Fruit fly (Drosophila melanogaster) whole organism, pupa: ENCODE measurements around the gene Sry-beta.

Experiments
- CG10348 ChIP-seq: fragments of 200-800 bp; sonication (Bioruptor generic); IDR thresholded peaks from 2 replicates; pipeline ENCODE4 v1.3.6; 2022; ENCODE audit warnings: missing biosample characterization, missing genetic modification characterization
- CG12605 ChIP-seq: fragments of 200-800 bp; sonication (Bioruptor generic); IDR thresholded peaks from 2 replicates; pipeline ENCODE4 v1.3.6; 2022; ENCODE audit warnings: missing biosample characterization, missing genetic modification characterization
- CG13204 ChIP-seq: fragments of 200-800 bp; sonication (Bioruptor generic); optimal IDR thresholded peaks from 2 replicates; lab custom pipeline; 2018; ENCODE audit warnings: missing biosample characterization, mild to moderate bottlenecking, missing genetic modification characterization, moderate library complexity
- CG14655 ChIP-seq: fragments of 200-800 bp; sonication (Bioruptor generic); optimal IDR thresholded peaks from 3 replicates; lab custom pipeline; 2017; ENCODE audit warnings: mild to moderate bottlenecking, missing biosample characterization, missing genetic modification reagents, missing genetic modification characterization
- CG15710 ChIP-seq: fragments of 200-800 bp; sonication (Bioruptor generic); optimal IDR thresholded peaks from 2 replicates; lab custom pipeline; 2018; ENCODE audit warnings: missing biosample characterization, mild to moderate bottlenecking, missing genetic modification characterization, moderate library complexity
- CG17806 ChIP-seq: fragments of 200-800 bp; sonication (Bioruptor generic); optimal IDR thresholded peaks from 2 replicates; lab custom pipeline; 2018; ENCODE audit warnings: missing biosample characterization, mild to moderate bottlenecking, missing genetic modification characterization, moderate library complexity
- CG32121 ChIP-seq: fragments of 200-800 bp; sonication (Bioruptor generic); IDR thresholded peaks from 2 replicates; pipeline ENCODE4 v1.3.6; 2022; ENCODE audit warnings: missing biosample characterization, missing genetic modification characterization
- CG34367 ChIP-seq: fragments of 200-800 bp; sonication (Bioruptor generic); optimal IDR thresholded peaks from 2 replicates; lab custom pipeline; 2018; ENCODE audit warnings: missing biosample characterization, mild to moderate bottlenecking, missing genetic modification characterization
- CG4496 ChIP-seq: fragments of 200-800 bp; sonication (Bioruptor generic); IDR thresholded peaks from 3 replicates; pipeline ENCODE4 v1.3.6; 2022; ENCODE audit warnings: missing biosample characterization, missing genetic modification characterization
- CG8159 ChIP-seq: fragments of 200-800 bp; sonication (Bioruptor generic); optimal IDR thresholded peaks from 3 replicates; lab custom pipeline; 2018; ENCODE audit warnings: missing biosample characterization, mild to moderate bottlenecking, missing genetic modification characterization, moderate library complexity
- CG8301 ChIP-seq: fragments of 200-800 bp; sonication (Bioruptor generic); optimal IDR thresholded peaks from 2 replicates; lab custom pipeline; 2018; ENCODE audit warnings: missing biosample characterization, mild to moderate bottlenecking, missing genetic modification characterization
- CG9948 ChIP-seq: fragments of 200-800 bp; sonication (Bioruptor generic); optimal IDR thresholded peaks from 2 replicates; lab custom pipeline; 2018; ENCODE audit warnings: missing biosample characterization, mild to moderate bottlenecking, missing genetic modification characterization, moderate library complexity
- D1 ChIP-seq: fragments of 200-800 bp; sonication (Bioruptor generic); optimal IDR thresholded peaks from 2 replicates; lab custom pipeline; 2018; ENCODE audit warnings: missing biosample characterization, mild to moderate bottlenecking, missing genetic modification characterization, moderate library complexity
- EcR ChIP-seq: fragments of 200-800 bp; sonication (Bioruptor generic); optimal IDR thresholded peaks from 3 replicates; lab custom pipeline; 2019; ENCODE audit warnings: missing biosample characterization, missing genetic modification characterization, mild to moderate bottlenecking, moderate library complexity, missing genetic modification reagents
- Ets98B ChIP-seq: fragments of 200-800 bp; sonication (Bioruptor generic); IDR thresholded peaks from 2 replicates; pipeline ENCODE4 v1.3.6; 2022; ENCODE audit warnings: missing biosample characterization, missing genetic modification characterization
- Pif1A ChIP-seq: fragments of 200-800 bp; sonication (Bioruptor generic); optimal IDR thresholded peaks from 3 replicates; lab custom pipeline; 2016; ENCODE audit warnings: missing biosample characterization, missing genetic modification characterization
- Pif1B ChIP-seq: fragments of 200-800 bp; sonication (Bioruptor generic); optimal IDR thresholded peaks from 3 replicates; lab custom pipeline; 2016; ENCODE audit warnings: missing biosample characterization, missing genetic modification characterization
- Snoo ChIP-seq: fragments of 200-800 bp; sonication (Bioruptor generic); optimal IDR thresholded peaks from 3 replicates; lab custom pipeline; 2017; ENCODE audit warnings: missing biosample characterization, mild to moderate bottlenecking, missing genetic modification characterization, inconsistent platforms
- fd96Ca ChIP-seq: fragments of 200-800 bp; sonication (Bioruptor generic); IDR thresholded peaks from 3 replicates; pipeline ENCODE4 v1.3.6; 2022; ENCODE audit warnings: missing biosample characterization, missing genetic modification characterization
- gl ChIP-seq: fragments of 200-800 bp; sonication (Bioruptor generic); optimal IDR thresholded peaks from 2 replicates; lab custom pipeline; 2018; ENCODE audit warnings: missing biosample characterization, mild to moderate bottlenecking, missing genetic modification characterization
- rn ChIP-seq: fragments of 200-800 bp; sonication (Bioruptor generic); IDR thresholded peaks from 2 replicates; pipeline ENCODE4 v1.3.6; 2022; ENCODE audit warnings: missing biosample characterization, missing genetic modification characterization

Sry-beta gene

DNA sequence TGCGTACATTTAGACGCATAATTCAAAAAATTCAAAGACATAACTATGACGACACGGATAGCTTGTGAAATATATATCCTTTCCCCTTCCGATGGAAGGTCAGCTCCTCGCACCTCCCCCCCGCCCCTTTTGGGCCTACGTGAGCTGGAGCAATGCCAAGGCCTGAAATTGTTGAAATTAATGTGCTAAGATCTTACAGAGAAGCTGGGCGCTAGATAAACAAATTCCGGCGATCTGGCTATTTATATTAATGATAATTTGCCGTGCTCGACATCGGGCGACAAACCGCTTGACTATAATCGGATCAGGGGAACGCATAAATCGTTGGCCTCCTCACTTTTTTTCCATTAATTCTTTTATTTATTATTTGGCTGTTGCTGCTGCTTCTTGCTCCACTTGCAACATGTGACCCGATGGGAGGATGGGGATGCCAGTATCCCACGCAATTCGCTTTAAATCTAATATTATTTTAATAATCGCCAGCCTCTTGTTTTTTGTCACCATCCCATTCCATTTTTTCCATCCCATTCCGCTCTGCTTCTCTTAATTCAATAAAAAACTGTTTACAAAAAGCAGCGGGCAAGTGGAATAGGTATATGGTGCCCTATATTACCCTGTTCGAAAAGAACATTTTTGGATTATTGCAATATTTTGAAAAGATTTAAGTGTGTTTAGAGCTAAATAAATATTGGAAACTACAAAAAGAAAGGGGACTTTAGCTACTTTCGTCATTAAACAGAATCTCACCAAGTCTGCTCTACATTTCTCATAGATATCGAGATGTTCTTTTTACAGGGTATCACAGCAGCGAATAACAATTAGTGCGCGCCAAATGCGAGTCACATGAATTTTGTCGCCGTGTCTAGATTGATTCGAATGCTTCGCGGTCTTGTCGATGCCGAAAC, 52.5 kb downstream of the Sry-beta start:
- TF ChIP-seq Pif1A (GFP tag; lab: Kevin White, UChicago): no peak
- TF ChIP-seq CG12605 (GFP tag; lab: Robert Waterston, UW): no peak

DNA sequence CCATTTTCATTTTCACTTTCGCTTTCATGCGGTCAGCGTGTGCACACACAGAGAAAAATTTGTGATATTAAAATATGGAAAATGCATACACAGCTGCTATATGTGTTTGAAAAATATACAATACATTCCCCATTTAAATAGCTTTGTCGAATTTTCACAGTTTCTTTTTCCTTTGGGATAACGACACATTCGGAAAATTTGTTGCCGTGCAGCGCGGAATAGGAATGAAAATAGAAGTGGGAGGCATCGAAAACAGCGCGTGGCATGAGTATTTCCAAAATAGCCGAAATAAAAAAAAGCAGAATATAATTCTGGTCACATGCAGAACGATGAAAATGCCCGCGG, 53.2 kb downstream of the Sry-beta start:
- TF ChIP-seq rn (GFP tag; lab: Robert Waterston, UW): peak; percentile 68; the same call in 1 of the 2 replicates
- TF ChIP-seq CG14655: peak; percentile 56
- TF ChIP-seq Snoo: no peak
- no peak for TF ChIP-seq CG13204 (GFP tag; lab: Kevin White, UChicago)
- TF ChIP-seq CG10348 (GFP tag; lab: Robert Waterston, UW): 0 out of 2 replicates have a peak, but pooled peaks have one; percentile 22
- peak; percentile 3 for TF ChIP-seq Pif1B
- TF ChIP-seq Ets98B (GFP tag; lab: Robert Waterston, UW): peak; percentile 86
- peak; percentile 16 for TF ChIP-seq CG17806 (tag; lab: Kevin White, UChicago)
- peak; percentile 86 for TF ChIP-seq fd96Ca (GFP tag; lab: Robert Waterston, UW)
- peak; percentile 67 for TF ChIP-seq Pif1A (GFP tag; lab: Kevin White, UChicago)
- no peak for TF ChIP-seq D1 (tag; lab: Kevin White, UChicago)
- TF ChIP-seq CG15710 (tag; lab: Kevin White, UChicago): no peak
- peak; percentile 21 for TF ChIP-seq CG9948 (tag; lab: Kevin White, UChicago)
- no peak for TF ChIP-seq CG34367 (tag; lab: Kevin White, UChicago)
- peak; percentile 88 for TF ChIP-seq CG4496
- TF ChIP-seq CG32121 (GFP tag; lab: Robert Waterston, UW): peak; percentile 86
- no peak for TF ChIP-seq CG8159 (tag; lab: Kevin White, UChicago)
- no peak for TF ChIP-seq gl
- no peak for TF ChIP-seq CG12605 (GFP tag; lab: Robert Waterston, UW)
- peak; percentile 58 for TF ChIP-seq CG8301 (tag; lab: Kevin White, UChicago)
- TF ChIP-seq EcR (GFP tag; lab: Kevin White, UChicago): no peak
- TF ChIP-seq, all 21 proteins: peak for 12
